Fruit fly (Drosophila melanogaster) whole organism, prepupa: ENCODE measurements around the gene CG5815.
A peak's percentile ranks its signal among the peaks of the same experiment; 100 is the strongest.

Source experiments
- Blimp-1 ChIP-seq: fragments of 200-800 bp; sonication (Bioruptor generic); optimal IDR thresholded peaks from 3 replicates; lab custom pipeline; 2017; ENCODE audit warnings: missing biosample characterization, missing genetic modification characterization, mild to moderate bottlenecking, moderate library complexity, missing genetic modification reagents
- CG10631 ChIP-seq: fragments of 200-800 bp; sonication (Bioruptor generic); optimal IDR thresholded peaks from 2 replicates; lab custom pipeline; 2016; ENCODE audit warnings: missing biosample characterization, missing genetic modification characterization
- CG10669 ChIP-seq: fragments of 200-800 bp; sonication (Bioruptor generic); optimal IDR thresholded peaks from 3 replicates; lab custom pipeline; 2018; ENCODE audit warnings: missing biosample characterization, mild to moderate bottlenecking, missing genetic modification characterization, moderate library complexity
- CG11762 ChIP-seq: fragments of 200-800 bp; sonication (Bioruptor generic); optimal IDR thresholded peaks from 3 replicates; lab custom pipeline; 2016; ENCODE audit warnings: missing biosample characterization, missing genetic modification characterization; ENCODE audit not compliant: insufficient read depth
- CG11902 ChIP-seq: fragments of 200-800 bp; sonication (Bioruptor generic); optimal IDR thresholded peaks from 3 replicates; lab custom pipeline; 2016; ENCODE audit warnings: missing biosample characterization, missing genetic modification characterization
- CG1621 ChIP-seq: fragments of 200-800 bp; sonication (Bioruptor generic); optimal IDR thresholded peaks from 3 replicates; lab custom pipeline; 2018; ENCODE audit warnings: missing biosample characterization, mild to moderate bottlenecking, missing genetic modification characterization
- CG16779 ChIP-seq: fragments of 200-800 bp; sonication (Bioruptor generic); optimal IDR thresholded peaks from 3 replicates; lab custom pipeline; 2017; ENCODE audit warnings: missing biosample characterization, mild to moderate bottlenecking, missing genetic modification characterization
- CG3032 ChIP-seq: fragments of 200-800 bp; optimal IDR thresholded peaks from 2 replicates; lab custom pipeline; 2019; ENCODE audit warnings: missing biosample characterization, mild to moderate bottlenecking, missing genetic modification characterization, moderate library complexity
- CG31627 ChIP-seq: fragments of 200-800 bp; sonication (Bioruptor generic); optimal IDR thresholded peaks from 3 replicates; lab custom pipeline; 2016; ENCODE audit warnings: missing biosample characterization, missing genetic modification characterization
- CG32006 ChIP-seq: fragments of 200-800 bp; sonication (Bioruptor generic); optimal IDR thresholded peaks from 3 replicates; lab custom pipeline; 2017; ENCODE audit warnings: missing biosample characterization, mild to moderate bottlenecking, missing genetic modification characterization
- CG34406 ChIP-seq: fragments of 200-800 bp; sonication (Bioruptor generic); optimal IDR thresholded peaks from 3 replicates; lab custom pipeline; 2016; ENCODE audit warnings: missing biosample characterization, missing genetic modification characterization
- CG3919 ChIP-seq: fragments of 200-800 bp; sonication (Bioruptor generic); optimal IDR thresholded peaks from 3 replicates; lab custom pipeline; 2016; ENCODE audit warnings: missing biosample characterization, missing genetic modification characterization
- CG4318 ChIP-seq: fragments of 200-800 bp; sonication (Bioruptor generic); optimal IDR thresholded peaks from 3 replicates; lab custom pipeline; 2017; ENCODE audit warnings: missing biosample characterization, mild to moderate bottlenecking, missing genetic modification characterization
- CG6163 ChIP-seq: fragments of 200-800 bp; sonication (Bioruptor generic); IDR thresholded peaks from 3 replicates; pipeline ENCODE4 v1.3.6; 2022; ENCODE audit warnings: missing biosample characterization, missing genetic modification characterization
- CG6276 ChIP-seq: fragments of 200-800 bp; sonication (Bioruptor generic); optimal IDR thresholded peaks from 2 replicates; lab custom pipeline; 2017; ENCODE audit warnings: missing biosample characterization, mild to moderate bottlenecking, missing genetic modification characterization
- CG6808 ChIP-seq: fragments of 200-800 bp; sonication (Bioruptor generic); optimal IDR thresholded peaks from 3 replicates; lab custom pipeline; 2017; ENCODE audit warnings: missing biosample characterization, missing genetic modification characterization, mild to moderate bottlenecking, moderate library complexity, missing genetic modification reagents
- CG7368 ChIP-seq: fragments of 200-800 bp; sonication (Bioruptor generic); optimal IDR thresholded peaks from 3 replicates; lab custom pipeline; 2016; ENCODE audit warnings: missing biosample characterization, missing genetic modification characterization
- CG8119 ChIP-seq: fragments of 200-800 bp; sonication (Bioruptor generic); IDR thresholded peaks from 3 replicates; pipeline ENCODE4 v1.3.6; 2022; ENCODE audit warnings: missing biosample characterization, missing genetic modification characterization
- CG8319 ChIP-seq: fragments of 200-800 bp; sonication (Bioruptor generic); optimal IDR thresholded peaks from 3 replicates; lab custom pipeline; 2016; ENCODE audit warnings: missing biosample characterization, missing genetic modification characterization
- CG9139 ChIP-seq: fragments of 200-800 bp; sonication (Bioruptor generic); optimal IDR thresholded peaks from 3 replicates; lab custom pipeline; 2017; ENCODE audit warnings: missing biosample characterization, mild to moderate bottlenecking, missing genetic modification characterization
- Eip78C ChIP-seq: fragments of 200-800 bp; sonication (Bioruptor generic); peaks from one replicate; lab custom pipeline; 2016; ENCODE audit warnings: missing biosample characterization, missing genetic modification characterization
- Eip93F ChIP-seq: fragments of 200-800 bp; sonication (Bioruptor generic); optimal IDR thresholded peaks from 2 replicates; lab custom pipeline; 2016; ENCODE audit warnings: missing biosample characterization, mild to moderate bottlenecking, missing genetic modification characterization
- Ets21C ChIP-seq: fragments of 200-800 bp; sonication (Bioruptor generic); optimal IDR thresholded peaks from 3 replicates; lab custom pipeline; 2016; ENCODE audit warnings: missing biosample characterization, missing genetic modification characterization
- Gug ChIP-seq: fragments of 200-800 bp; sonication (Bioruptor generic); IDR thresholded peaks from 2 replicates; pipeline ENCODE4 v1.3.6; 2022; ENCODE audit warnings: missing biosample characterization, missing genetic modification characterization
- Hr39 ChIP-seq: fragments of 200-800 bp; sonication (Bioruptor generic); optimal IDR thresholded peaks from 2 replicates; lab custom pipeline; 2016; ENCODE audit warnings: missing biosample characterization, missing genetic modification characterization
- Met ChIP-seq: fragments of 200-800 bp; sonication (Bioruptor generic); optimal IDR thresholded peaks from 3 replicates; lab custom pipeline; 2016; ENCODE audit warnings: missing biosample characterization, missing genetic modification characterization
- OdsH ChIP-seq: fragments of 200-800 bp; sonication (Bioruptor generic); optimal IDR thresholded peaks from 3 replicates; lab custom pipeline; 2016; ENCODE audit warnings: missing biosample characterization, missing genetic modification characterization
- Sox102F ChIP-seq: fragments of 200-800 bp; sonication (Bioruptor generic); optimal IDR thresholded peaks from 2 replicates; lab custom pipeline; 2016; ENCODE audit warnings: missing biosample characterization, mild to moderate bottlenecking, missing genetic modification characterization
- Sox15 ChIP-seq: fragments of 200-800 bp; sonication (Bioruptor generic); optimal IDR thresholded peaks from 3 replicates; lab custom pipeline; 2016; ENCODE audit warnings: missing biosample characterization, missing genetic modification characterization
- achi ChIP-seq: fragments of 200-800 bp; sonication (Bioruptor generic); optimal IDR thresholded peaks from 3 replicates; lab custom pipeline; 2016; ENCODE audit warnings: missing biosample characterization, missing genetic modification characterization
- dac ChIP-seq: fragments of 200-800 bp; sonication (Bioruptor generic); optimal IDR thresholded peaks from 2 replicates; lab custom pipeline; 2017; ENCODE audit warnings: missing biosample characterization, mild to moderate bottlenecking, missing genetic modification characterization
- eg ChIP-seq: fragments of 200-800 bp; sonication (Bioruptor generic); IDR thresholded peaks from 3 replicates; pipeline ENCODE4 v1.3.6; 2022; ENCODE audit warnings: missing biosample characterization, missing genetic modification characterization
- esn ChIP-seq: fragments of 200-800 bp; sonication (Bioruptor generic); optimal IDR thresholded peaks from 2 replicates; lab custom pipeline; 2016; ENCODE audit warnings: missing biosample characterization, mild to moderate bottlenecking, missing genetic modification characterization, moderate library complexity
- fd85E ChIP-seq: fragments of 200-800 bp; sonication (Bioruptor generic); optimal IDR thresholded peaks from 3 replicates; lab custom pipeline; 2016; ENCODE audit warnings: missing biosample characterization, missing genetic modification characterization
- fkh ChIP-seq: fragments of 200-800 bp; sonication (Bioruptor generic); optimal IDR thresholded peaks from 3 replicates; lab custom pipeline; 2017; ENCODE audit warnings: missing biosample characterization, mild to moderate bottlenecking, missing genetic modification characterization, moderate library complexity
- lz ChIP-seq: fragments of 200-800 bp; sonication (Bioruptor generic); optimal IDR thresholded peaks from 3 replicates; lab custom pipeline; 2016; ENCODE audit warnings: missing biosample characterization, missing genetic modification characterization
- net ChIP-seq: fragments of 200-800 bp; sonication (Bioruptor generic); optimal IDR thresholded peaks from 3 replicates; lab custom pipeline; 2016; ENCODE audit warnings: missing biosample characterization, missing genetic modification characterization
- ss ChIP-seq, 2 experiments: fragments of 200-800 bp; sonication (Bioruptor generic); optimal IDR thresholded peaks; 2 replicates in 1 of 2; 3 replicates in 1 of 2; lab custom pipeline; 2017 to 2018; ENCODE audit warnings: mild to moderate bottlenecking in 2 of 2, missing biosample characterization in 2 of 2, missing genetic modification characterization in 2 of 2, moderate library complexity in 1 of 2
- topi ChIP-seq: fragments of 200-800 bp; sonication (Bioruptor generic); optimal IDR thresholded peaks from 3 replicates; lab custom pipeline; 2016; ENCODE audit warnings: missing biosample characterization, missing genetic modification characterization
- vri ChIP-seq: fragments of 200-800 bp; sonication (Bioruptor generic); optimal IDR thresholded peaks from 3 replicates; lab custom pipeline; 2016; ENCODE audit warnings: missing biosample characterization, mild to moderate bottlenecking, missing genetic modification characterization

Gene CG5815

dm6 chr3R:27069810-27070625 is 42.3 kb upstream of the CG5815 start, which contains the start of gene spz (continued):
- TF ChIP-seq Hr39 (no peak), CG6276 (GFP tag; lab: Kevin White, UChicago) (no peak), CG3032 (tag; lab: Kevin White, UChicago) (no peak), CG31627 (GFP tag; lab: Kevin White, UChicago) (no peak), CG11762 (peak; percentile 12), CG9139 (GFP tag; lab: Kevin White, UChicago) (no peak), Blimp-1 (GFP tag; lab: Kevin White, UChicago) (peak; percentile 48), achi (GFP tag; lab: Kevin White, UChicago) (no peak), CG16779 (tag; lab: Kevin White, UChicago) (no peak)

- TF ChIP-seq CG6276 (GFP tag; lab: Kevin White, UChicago) (no peak), Eip78C (GFP tag; lab: Kevin White, UChicago) (peak; percentile 18), fkh (GFP tag; lab: Kevin White, UChicago) (no peak), CG4318 (GFP tag; lab: Kevin White, UChicago) (no peak), dac (GFP tag; lab: Kevin White, UChicago) (no peak), Ets21C (GFP tag; lab: Kevin White, UChicago) (no peak), CG10669 (GFP tag; lab: Kevin White, UChicago) (no peak), CG7368 (GFP tag; lab: Kevin White, UChicago) (no peak), CG1621 (tag; lab: Kevin White, UChicago) (no peak), OdsH (GFP tag; lab: Kevin White, UChicago) (no peak), Blimp-1 (GFP tag; lab: Kevin White, UChicago) (peak; percentile 50), CG3919 (no peak), esn (GFP tag; lab: Kevin White, UChicago) (no peak), net (GFP tag; lab: Kevin White, UChicago) (no peak), CG6808 (no peak), eg (0 out of 3 replicates have a peak, but pooled peaks have one; percentile 17), CG34406 (GFP tag; lab: Kevin White, UChicago) (no peak), CG32006 (GFP tag; lab: Kevin White, UChicago) (peak; percentile 0), Gug (GFP tag; lab: Robert Waterston, UW) (no peak), CG11902 (GFP tag; lab: Kevin White, UChicago) (no peak), CG10631 (GFP tag; lab: Kevin White, UChicago) (no peak), CG16779 (tag; lab: Kevin White, UChicago) (no peak), CG6163 (GFP tag; lab: Robert Waterston, UW) (no peak), CG8319 (no peak), CG8119 (GFP tag; lab: Robert Waterston, UW) (no peak), ss (GFP tag; optimal IDR thresholded peaks at IDR 0.05; lab: Kevin White, UChicago) (no peak), achi (GFP tag; lab: Kevin White, UChicago) (no peak), Eip93F (GFP tag; lab: Kevin White, UChicago) (no peak), Met (GFP tag; lab: Kevin White, UChicago) (no peak), lz (GFP tag; lab: Kevin White, UChicago) (no peak), vri (GFP tag; lab: Kevin White, UChicago) (no peak), fd85E (no peak), Sox15 (GFP tag; lab: Kevin White, UChicago) (no peak), topi (no peak), Sox102F (GFP tag; lab: Kevin White, UChicago) (no peak)
These were observed 41.4 kb upstream of the CG5815 start for dm6 chr3R:27070906-27071498.
